Worm (Caenorhabditis elegans) whole organism, midembryonic: ENCODE data around the gene B0546.3.
"Not testable (repeated sequence)": the region's sequence is repeated elsewhere in the genome, so short reads cannot be mapped to it uniquely, and the experiment has no call there.

ENCODE experiments used
- T22C8.4 ChIP-seq: fragments of 200-800 bp; sonication (Bioruptor generic); IDR thresholded peaks from 2 replicates; pipeline ENCODE4 v1.3.6; 2022; ENCODE audit warnings: missing genetic modification characterization, missing compliant biosample characterization
- cog-1 ChIP-seq: sonication (generic microtip); optimal IDR thresholded peaks from 2 replicates; lab custom pipeline; 2016; ENCODE audit warnings: missing genetic modification characterization, missing compliant biosample characterization
- flt-1 ChIP-seq: fragments of 200-800 bp; sonication (Bioruptor generic); IDR thresholded peaks from 2 replicates; pipeline ENCODE4 v1.3.6; 2022; ENCODE audit warnings: missing genetic modification characterization, missing compliant biosample characterization
- klf-2 ChIP-seq: fragments of 200-800 bp; sonication (Bioruptor generic); conservative IDR thresholded peaks from 2 replicates; pipeline ENCODE4 v1.3.6; 2022; ENCODE audit warnings: missing genetic modification reagents, missing genetic modification characterization, missing compliant biosample characterization
- med-1 ChIP-seq: sonication (generic microtip); optimal IDR thresholded peaks from 2 replicates; lab custom pipeline; 2017; ENCODE audit warnings: missing genetic modification characterization, mild to moderate bottlenecking, missing compliant biosample characterization, antibody characterized with exemption, missing genetic modification reagents; ENCODE audit not compliant: insufficient read depth
- ref-1 ChIP-seq: fragments of 200-800 bp; sonication (Bioruptor generic); conservative IDR thresholded peaks from 2 replicates; pipeline ENCODE4 v1.3.6; 2022; ENCODE audit warnings: missing genetic modification reagents, missing genetic modification characterization, missing compliant biosample characterization
- tab-1 ChIP-seq: fragments of 200-800 bp; sonication (Bioruptor generic); IDR thresholded peaks from 2 replicates; pipeline ENCODE4 v1.3.6; 2022; ENCODE audit warnings: missing genetic modification characterization, missing compliant biosample characterization
- ztf-23 ChIP-seq: fragments of 200-800 bp; sonication (Bioruptor generic); IDR thresholded peaks from 2 replicates; pipeline ENCODE4 v1.3.6; 2022; ENCODE audit warnings: missing genetic modification reagents, missing genetic modification characterization, missing compliant biosample characterization
- ztf-29 ChIP-seq: fragments of 200-800 bp; sonication (Bioruptor generic); IDR thresholded peaks from 2 replicates; pipeline ENCODE4 v1.3.6; 2022; ENCODE audit warnings: missing genetic modification reagents, missing genetic modification characterization, missing compliant biosample characterization

Gene B0546.3

DNA sequence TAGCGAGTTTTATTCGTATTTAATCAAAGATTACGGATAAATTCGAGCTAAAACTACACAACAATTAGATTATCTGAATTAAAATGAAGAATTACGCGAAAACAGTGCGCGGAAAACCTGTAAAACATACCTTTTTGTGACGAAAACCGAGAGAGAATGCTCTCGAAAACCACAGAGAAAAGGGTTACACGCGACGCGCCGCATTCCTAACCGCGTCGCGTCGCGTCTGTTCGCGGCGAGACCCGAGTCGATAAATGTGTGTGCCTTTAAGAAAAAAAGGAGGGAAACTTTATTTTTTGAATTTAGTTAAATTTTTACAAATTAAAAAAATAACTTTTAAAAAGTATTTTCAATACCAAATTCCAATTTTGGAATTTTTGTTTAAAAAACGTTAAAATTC, 44.0 kb downstream of the B0546.3 start, which contains the start of gene hrpa-1:
TSS of gene hrpa-1 (minus strand) at position 192 of the 400 bp plus-strand sequence.
- TF ChIP-seq tab-1 (GFP tag; lab: Robert Waterston, UW) (no peak), ztf-23 (GFP tag; lab: Robert Waterston, UW) (0 out of 2 replicates have a peak, but pooled peaks have one; percentile 12), klf-2 (GFP tag; lab: Robert Waterston, UW) (no peak), cog-1 (tag; lab: Kevin White, UChicago) (peak; percentile 51)

ce11 chrIV:3338176-3338575, 44.5 kb downstream of the B0546.3 start:
- TF ChIP-seq ztf-29: no peak
- TF ChIP-seq med-1: no peak
- TF ChIP-seq cog-1 (tag; lab: Kevin White, UChicago): no peak
- no peak for TF ChIP-seq ztf-23 (GFP tag; lab: Robert Waterston, UW)
- peak; percentile 40; the same call in 1 of the 2 replicates for TF ChIP-seq T22C8.4 (GFP tag; lab: Robert Waterston, UW)
- TF ChIP-seq tab-1 (GFP tag; lab: Robert Waterston, UW): no peak
- no peak for TF ChIP-seq flt-1 (GFP tag; lab: Robert Waterston, UW)

ce11 chrIV:3337275-3337674, 45.4 kb downstream of the B0546.3 start:
- TF ChIP-seq T22C8.4 (GFP tag; lab: Robert Waterston, UW): 0 out of 2 replicates have a peak, but pooled peaks have one; percentile 25
- no peak for TF ChIP-seq klf-2 (GFP tag; lab: Robert Waterston, UW)
- TF ChIP-seq flt-1 (GFP tag; lab: Robert Waterston, UW): peak; percentile 74
- TF ChIP-seq ztf-23 (GFP tag; lab: Robert Waterston, UW): peak; percentile 72
- TF ChIP-seq cog-1 (tag; lab: Kevin White, UChicago): no peak
- no peak; the same call in none of the 2 replicates for TF ChIP-seq tab-1 (GFP tag; lab: Robert Waterston, UW)
- peak; percentile 57 for TF ChIP-seq ref-1
- TF ChIP-seq ztf-29: no peak
- no peak for TF ChIP-seq med-1

DNA sequence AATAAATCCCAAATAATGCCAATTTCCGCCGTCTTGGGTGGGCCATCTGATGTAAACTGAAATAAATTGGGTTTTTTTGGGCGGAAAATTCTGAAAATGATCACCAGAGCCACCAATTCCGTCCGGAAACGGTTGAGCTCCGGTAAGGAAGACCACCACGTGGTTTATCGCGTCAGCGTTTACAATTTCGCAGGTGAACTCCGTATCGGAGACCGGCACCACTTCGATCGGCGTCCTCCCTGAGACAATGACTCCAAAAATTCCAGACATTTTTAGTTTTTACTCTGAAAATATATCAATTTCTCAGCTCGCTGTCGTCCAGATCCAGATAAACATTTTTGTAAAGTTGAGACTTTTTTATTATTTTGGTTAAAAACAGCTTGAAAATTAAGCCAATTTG, 46.1 kb downstream of the B0546.3 start, which contains the start of gene F42A6.6:
TSS of gene F42A6.6 (minus strand) at position 289 of the 400 bp plus-strand sequence.
- TF ChIP-seq ztf-23 (GFP tag; lab: Robert Waterston, UW) (0 out of 2 replicates have a peak, but pooled peaks have one; percentile 26), tab-1 (GFP tag; lab: Robert Waterston, UW) (no peak), klf-2 (GFP tag; lab: Robert Waterston, UW) (no peak)

ce11 chrIV:3331758-3332157, 50.9 kb downstream of the B0546.3 start, which contains the start of gene F42A6.5:
Gene F42A6.5 (minus strand): TSS chrIV:3331858.
- TF ChIP-seq ztf-23, T22C8.4, tab-1 (GFP tag; lab: Robert Waterston, UW): not testable (repeated sequence)
